Worm (Caenorhabditis elegans) whole organism, mixed stage, embryonic: Measurements from ENCODE around the gene nlp-68.

Source experiments
- M03D4.4 ChIP-seq: sonication (generic microtip); optimal IDR thresholded peaks from 2 replicates; lab custom pipeline; 2017; ENCODE audit warnings: mild to moderate bottlenecking, missing genetic modification characterization, missing compliant biosample characterization
- bed-3 ChIP-seq: fragments of 200-800 bp; sonication (Bioruptor generic); optimal IDR thresholded peaks from 3 replicates; lab custom pipeline; 2018; ENCODE audit warnings: mild to moderate bottlenecking, missing genetic modification characterization, moderate library complexity, missing compliant biosample characterization
- blmp-1 ChIP-seq: fragments of 150-350 bp; optimal IDR thresholded peaks from 2 replicates; lab custom pipeline; 2014; ENCODE audit warnings: missing biosample characterization, missing genetic modification characterization
- ceh-39 ChIP-seq: fragments of 150-350 bp; optimal IDR thresholded peaks from 2 replicates; lab custom pipeline; 2014; ENCODE audit warnings: missing biosample characterization, missing genetic modification characterization
- ceh-43 ChIP-seq: fragments of 200-800 bp; sonication (Bioruptor generic); optimal IDR thresholded peaks from 2 replicates; lab custom pipeline; 2018; ENCODE audit warnings: mild to moderate bottlenecking, missing genetic modification characterization, moderate library complexity, missing compliant biosample characterization
- ceh-83 ChIP-seq: fragments of 200-800 bp; sonication (Bioruptor generic); optimal IDR thresholded peaks from 2 replicates; lab custom pipeline; 2018; ENCODE audit warnings: mild to moderate bottlenecking, missing genetic modification characterization, missing compliant biosample characterization
- ces-1 ChIP-seq: fragments of 150-350 bp; optimal IDR thresholded peaks from 2 replicates; lab custom pipeline; 2014; ENCODE audit warnings: missing biosample characterization, missing genetic modification reagents, missing genetic modification characterization
- cnd-1 ChIP-seq: fragments of 200-800 bp; sonication (Bioruptor generic); optimal IDR thresholded peaks from 2 replicates; lab custom pipeline; 2018; ENCODE audit warnings: mild to moderate bottlenecking, missing genetic modification characterization, missing compliant biosample characterization
- drap-1 ChIP-seq: fragments of 200-800 bp; sonication (Bioruptor generic); optimal IDR thresholded peaks from 3 replicates; lab custom pipeline; 2018; ENCODE audit warnings: mild to moderate bottlenecking, missing genetic modification characterization, missing compliant biosample characterization
- elt-1 ChIP-seq: sonication (generic microtip); optimal IDR thresholded peaks from 2 replicates; lab custom pipeline; 2017; ENCODE audit warnings: missing genetic modification characterization, mild to moderate bottlenecking, missing compliant biosample characterization, antibody characterized with exemption, moderate library complexity, borderline replicate concordance; ENCODE audit not compliant: insufficient read depth
- elt-3 ChIP-seq: fragments of 150-350 bp; optimal IDR thresholded peaks from 2 replicates; lab custom pipeline; 2014; ENCODE audit warnings: missing biosample characterization, missing genetic modification characterization
- flh-1 ChIP-seq: fragments of 200-800 bp; sonication (Bioruptor generic); optimal IDR thresholded peaks from 2 replicates; lab custom pipeline; 2018; ENCODE audit warnings: mild to moderate bottlenecking, missing genetic modification characterization, moderate library complexity, missing compliant biosample characterization
- ham-2 ChIP-seq: fragments of 200-800 bp; sonication (Bioruptor generic); optimal IDR thresholded peaks from 2 replicates; lab custom pipeline; 2018; ENCODE audit warnings: mild to moderate bottlenecking, missing genetic modification characterization, missing compliant biosample characterization
- hlh-1 ChIP-seq: fragments of 150-350 bp; optimal IDR thresholded peaks from 2 replicates; lab custom pipeline; 2014; ENCODE audit warnings: missing biosample characterization, missing genetic modification reagents, missing genetic modification characterization
- lin-13 ChIP-seq: fragments of 150-350 bp; optimal IDR thresholded peaks from 2 replicates; lab custom pipeline; 2014; ENCODE audit warnings: missing biosample characterization, missing genetic modification characterization
- lin-32 ChIP-seq: fragments of 200-800 bp; sonication (Bioruptor generic); optimal IDR thresholded peaks from 2 replicates; lab custom pipeline; 2018; ENCODE audit warnings: mild to moderate bottlenecking, missing genetic modification characterization, missing compliant biosample characterization
- lsy-2 ChIP-seq: fragments of 150-350 bp; optimal IDR thresholded peaks from 2 replicates; lab custom pipeline; 2014; ENCODE audit warnings: missing biosample characterization, missing genetic modification characterization
- mab-5 ChIP-seq: fragments of 150-350 bp; optimal IDR thresholded peaks from 2 replicates; lab custom pipeline; 2014; ENCODE audit warnings: missing biosample characterization, missing genetic modification characterization
- mep-1 ChIP-seq: fragments of 150-350 bp; optimal IDR thresholded peaks from 2 replicates; lab custom pipeline; 2017; ENCODE audit warnings: missing biosample characterization, missing genetic modification reagents, missing genetic modification characterization, inconsistent platforms
- mls-2 ChIP-seq: sonication (generic microtip); optimal IDR thresholded peaks from 2 replicates; lab custom pipeline; 2016; ENCODE audit warnings: mild to moderate bottlenecking, missing genetic modification characterization, moderate library complexity, missing compliant biosample characterization
- nhr-12 ChIP-seq: fragments of 150-350 bp; optimal IDR thresholded peaks from 2 replicates; lab custom pipeline; 2014; ENCODE audit warnings: missing biosample characterization, missing genetic modification characterization
- nhr-2 ChIP-seq: fragments of 150-350 bp; optimal IDR thresholded peaks from 2 replicates; lab custom pipeline; 2014; ENCODE audit warnings: missing biosample characterization, missing genetic modification characterization
- nhr-237 ChIP-seq: fragments of 150-350 bp; optimal IDR thresholded peaks from 2 replicates; lab custom pipeline; 2014; ENCODE audit warnings: missing biosample characterization, missing genetic modification characterization
- nhr-28 ChIP-seq: fragments of 150-350 bp; optimal IDR thresholded peaks from 2 replicates; lab custom pipeline; 2014; ENCODE audit warnings: missing biosample characterization, missing genetic modification characterization
- nhr-76 ChIP-seq: sonication (generic microtip); optimal IDR thresholded peaks from 2 replicates; lab custom pipeline; 2017; ENCODE audit warnings: missing biosample characterization, missing genetic modification characterization
- pha-4 ChIP-seq: fragments of 150-350 bp; optimal IDR thresholded peaks from 2 replicates; lab custom pipeline; 2018; ENCODE audit warnings: missing biosample characterization, missing genetic modification reagents, missing genetic modification characterization
- sem-2 ChIP-seq: fragments of 200-800 bp; sonication (Bioruptor generic); optimal IDR thresholded peaks from 2 replicates; lab custom pipeline; 2018; ENCODE audit warnings: mild to moderate bottlenecking, missing genetic modification characterization, missing compliant biosample characterization
- snpc-4 ChIP-seq: fragments of 150-350 bp; optimal IDR thresholded peaks from 2 replicates; lab custom pipeline; 2014; ENCODE audit warnings: missing biosample characterization, missing genetic modification characterization
- sptf-1 ChIP-seq: sonication (generic microtip); optimal IDR thresholded peaks from 2 replicates; lab custom pipeline; 2017; ENCODE audit warnings: mild to moderate bottlenecking, missing genetic modification characterization, moderate library complexity, missing compliant biosample characterization
- tbx-8 ChIP-seq: fragments of 200-800 bp; sonication (Bioruptor generic); optimal IDR thresholded peaks from 2 replicates; lab custom pipeline; 2018; ENCODE audit warnings: mild to moderate bottlenecking, missing genetic modification characterization, moderate library complexity, missing compliant biosample characterization
- unc-120 ChIP-seq: sonication (generic microtip); optimal IDR thresholded peaks from 2 replicates; lab custom pipeline; 2017; ENCODE audit warnings: missing genetic modification characterization, missing compliant biosample characterization; ENCODE audit not compliant: poor library complexity, severe bottlenecking
- unc-39 ChIP-seq: fragments of 150-350 bp; optimal IDR thresholded peaks from 2 replicates; lab custom pipeline; 2014; ENCODE audit warnings: missing biosample characterization, missing genetic modification characterization
- unc-62 ChIP-seq: fragments of 150-350 bp; optimal IDR thresholded peaks from 2 replicates; lab custom pipeline; 2014; ENCODE audit warnings: missing biosample characterization, missing genetic modification reagents, missing genetic modification characterization
- zip-8 ChIP-seq: fragments of 150-350 bp; optimal IDR thresholded peaks from 2 replicates; lab custom pipeline; 2014; ENCODE audit warnings: missing biosample characterization, missing genetic modification characterization
- ztf-11 ChIP-seq: fragments of 150-350 bp; optimal IDR thresholded peaks from 2 replicates; lab custom pipeline; 2014; ENCODE audit warnings: missing biosample characterization, missing genetic modification characterization

nlp-68 gene

DNA sequence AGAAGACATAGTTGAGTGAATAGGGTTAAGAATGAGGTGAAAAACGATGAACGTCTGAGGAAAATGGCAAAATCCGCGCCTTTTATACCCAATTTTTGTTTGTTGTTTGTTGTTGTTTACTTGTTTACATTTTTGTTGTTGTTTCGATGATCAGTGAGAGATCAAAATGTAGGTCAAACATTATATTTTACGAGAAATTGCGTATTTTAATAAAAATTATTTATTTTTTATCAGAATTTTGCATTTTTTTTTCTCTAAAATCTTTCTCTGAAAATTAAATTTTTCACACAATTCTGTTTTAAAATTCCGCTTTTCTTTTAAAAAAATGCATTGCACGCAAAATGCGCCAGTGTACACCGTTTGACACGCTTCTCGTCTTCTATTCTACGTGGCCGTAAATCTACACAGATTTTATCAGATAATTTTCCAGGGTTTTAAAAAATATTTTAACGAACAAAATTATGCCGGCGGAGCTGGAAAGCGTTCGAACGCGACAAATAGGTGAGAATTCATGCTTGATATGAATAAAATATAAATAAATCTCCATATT lies 32.2 kb downstream of the nlp-68 start, which contains the start of the genes sip-1 and sly-1 (continued):
- TF ChIP-seq bed-3 (GFP tag; lab: Kevin White, UChicago) = no peak

- TF ChIP-seq unc-62 (GFP tag; lab: Kevin White, UChicago) = no peak
- no peak for TF ChIP-seq ceh-43 (GFP tag; lab: Kevin White, UChicago)
- TF ChIP-seq mep-1 (tag; lab: Kevin White, UChicago) = no peak
- TF ChIP-seq flh-1 (GFP tag; lab: Kevin White, UChicago) = no peak
- no peak for TF ChIP-seq hlh-1 (tag; lab: Kevin White, UChicago)
- no peak for TF ChIP-seq ceh-83
- no peak for TF ChIP-seq mls-2 (tag; lab: Kevin White, UChicago)
- no peak for TF ChIP-seq lsy-2 (tag; lab: Kevin White, UChicago)
- no peak for TF ChIP-seq elt-3 (tag; lab: Kevin White, UChicago)
- TF ChIP-seq unc-120 = no peak
- TF ChIP-seq nhr-28 = no peak
- TF ChIP-seq unc-39 (tag; lab: Kevin White, UChicago) = no peak
- no peak for TF ChIP-seq sem-2 (GFP tag; lab: Kevin White, UChicago)
- no peak for TF ChIP-seq pha-4 (tag; lab: Kevin White, UChicago)
- no peak for TF ChIP-seq nhr-12 (tag; lab: Kevin White, UChicago)
- no peak for TF ChIP-seq lin-13 (tag; lab: Kevin White, UChicago)
- no peak for TF ChIP-seq bed-3 (GFP tag; lab: Kevin White, UChicago)
Observed at ce11 chrIII:10505943-10506698, 32.8 kb downstream of the nlp-68 start.

DNA sequence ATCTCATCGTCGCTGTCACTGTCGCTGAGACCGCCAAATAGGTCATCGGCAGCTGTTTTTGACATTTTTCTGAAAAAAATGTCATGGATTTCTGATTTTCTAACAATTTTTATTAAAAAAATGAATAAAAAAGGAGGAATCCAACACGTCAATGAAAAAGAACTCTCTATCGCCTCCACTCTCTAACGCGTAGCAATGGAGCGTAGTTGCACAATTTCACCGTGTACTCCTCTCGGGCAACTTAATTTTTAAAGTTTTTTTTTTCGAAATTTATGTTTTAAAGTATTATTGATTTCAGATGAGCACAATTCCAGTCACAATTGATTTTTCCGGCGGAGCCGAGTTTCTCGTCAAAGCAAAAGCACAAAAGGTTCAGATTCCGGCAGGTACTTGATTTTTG lies 33.8 kb downstream of the nlp-68 start, which contains the start of the genes taf-11.3 and urm-1:
TSS of gene taf-11.3 (minus strand) at position 69 of the 400 bp plus-strand sequence.
TSS of gene urm-1 (plus strand) at position 299 of the 400 bp plus-strand sequence.
- TF ChIP-seq snpc-4 (tag; lab: Kevin White, UChicago) = no peak
- TF ChIP-seq zip-8 (tag; lab: Kevin White, UChicago) = no peak
- TF ChIP-seq elt-1 (tag; lab: Kevin White, UChicago) = no peak
- TF ChIP-seq ceh-43 (GFP tag; lab: Kevin White, UChicago) = no peak
- no peak for TF ChIP-seq ceh-83
- peak; percentile 49 for TF ChIP-seq ceh-39 (tag; lab: Kevin White, UChicago)
- no peak for TF ChIP-seq unc-39 (tag; lab: Kevin White, UChicago)
- TF ChIP-seq nhr-76 (tag; lab: Kevin White, UChicago) = no peak
- no peak for TF ChIP-seq unc-120
- peak; percentile 34 for TF ChIP-seq lsy-2 (tag; lab: Kevin White, UChicago)
- TF ChIP-seq mep-1 (tag; lab: Kevin White, UChicago) = peak; percentile 75
- no peak for TF ChIP-seq M03D4.4 (tag; lab: Kevin White, UChicago)
- no peak for TF ChIP-seq ztf-11 (tag; lab: Kevin White, UChicago)
- no peak for TF ChIP-seq sptf-1 (tag; lab: Kevin White, UChicago)
- TF ChIP-seq nhr-28 = no peak
- TF ChIP-seq mls-2 (tag; lab: Kevin White, UChicago) = no peak
- TF ChIP-seq cnd-1 (tag; lab: Kevin White, UChicago) = no peak
- TF ChIP-seq pha-4 (tag; lab: Kevin White, UChicago) = peak; percentile 67
- no peak for TF ChIP-seq ham-2
- TF ChIP-seq flh-1 (GFP tag; lab: Kevin White, UChicago) = no peak
- no peak for TF ChIP-seq elt-3 (tag; lab: Kevin White, UChicago)
- TF ChIP-seq hlh-1 (tag; lab: Kevin White, UChicago) = peak; percentile 13
- no peak for TF ChIP-seq drap-1 (GFP tag; lab: Kevin White, UChicago)
- peak; percentile 54 for TF ChIP-seq nhr-237 (tag; lab: Kevin White, UChicago)
- no peak for TF ChIP-seq bed-3 (GFP tag; lab: Kevin White, UChicago)
- TF ChIP-seq mab-5 (tag; lab: Kevin White, UChicago) = no peak
- TF ChIP-seq blmp-1 (tag; lab: Kevin White, UChicago) = no peak
- TF ChIP-seq tbx-8 = no peak
- no peak for TF ChIP-seq nhr-2 (tag; lab: Kevin White, UChicago)
- no peak for TF ChIP-seq sem-2 (GFP tag; lab: Kevin White, UChicago)
- no peak for TF ChIP-seq nhr-12 (tag; lab: Kevin White, UChicago)
- TF ChIP-seq unc-62 (GFP tag; lab: Kevin White, UChicago) = no peak
- TF ChIP-seq lin-32 (GFP tag; lab: Kevin White, UChicago) = no peak
- TF ChIP-seq lin-13 (tag; lab: Kevin White, UChicago) = peak; percentile 49
- TF ChIP-seq ces-1 (GFP tag; lab: Kevin White, UChicago) = peak; percentile 77
